Worm (Caenorhabditis elegans) whole organism, mixed stage, embryonic: Measurements from ENCODE around the gene F49E2.5.

ENCODE experiments used
- ceh-83 ChIP-seq: fragments of 200-800 bp; sonication (Bioruptor generic); optimal IDR thresholded peaks from 2 replicates; lab custom pipeline; 2018; ENCODE audit warnings: mild to moderate bottlenecking, missing genetic modification characterization, missing compliant biosample characterization
- elt-1 ChIP-seq: sonication (generic microtip); optimal IDR thresholded peaks from 2 replicates; lab custom pipeline; 2017; ENCODE audit warnings: missing genetic modification characterization, mild to moderate bottlenecking, missing compliant biosample characterization, antibody characterized with exemption, moderate library complexity, borderline replicate concordance; ENCODE audit not compliant: insufficient read depth
- ham-2 ChIP-seq: fragments of 200-800 bp; sonication (Bioruptor generic); optimal IDR thresholded peaks from 2 replicates; lab custom pipeline; 2018; ENCODE audit warnings: mild to moderate bottlenecking, missing genetic modification characterization, missing compliant biosample characterization
- lin-13 ChIP-seq: fragments of 150-350 bp; optimal IDR thresholded peaks from 2 replicates; lab custom pipeline; 2014; ENCODE audit warnings: missing biosample characterization, missing genetic modification characterization
- mep-1 ChIP-seq: fragments of 150-350 bp; optimal IDR thresholded peaks from 2 replicates; lab custom pipeline; 2017; ENCODE audit warnings: missing biosample characterization, missing genetic modification reagents, missing genetic modification characterization, inconsistent platforms
- nhr-12 ChIP-seq: fragments of 150-350 bp; optimal IDR thresholded peaks from 2 replicates; lab custom pipeline; 2014; ENCODE audit warnings: missing biosample characterization, missing genetic modification characterization
- nhr-237 ChIP-seq: fragments of 150-350 bp; optimal IDR thresholded peaks from 2 replicates; lab custom pipeline; 2014; ENCODE audit warnings: missing biosample characterization, missing genetic modification characterization
- snpc-4 ChIP-seq: fragments of 150-350 bp; optimal IDR thresholded peaks from 2 replicates; lab custom pipeline; 2014; ENCODE audit warnings: missing biosample characterization, missing genetic modification characterization
- tbx-8 ChIP-seq: fragments of 200-800 bp; sonication (Bioruptor generic); optimal IDR thresholded peaks from 2 replicates; lab custom pipeline; 2018; ENCODE audit warnings: mild to moderate bottlenecking, missing genetic modification characterization, moderate library complexity, missing compliant biosample characterization
- unc-39 ChIP-seq: fragments of 150-350 bp; optimal IDR thresholded peaks from 2 replicates; lab custom pipeline; 2014; ENCODE audit warnings: missing biosample characterization, missing genetic modification characterization
- zip-8 ChIP-seq: fragments of 150-350 bp; optimal IDR thresholded peaks from 2 replicates; lab custom pipeline; 2014; ENCODE audit warnings: missing biosample characterization, missing genetic modification characterization

ce11 chrX:9504911-9505397 is 38.5 kb upstream of the F49E2.5 start:
- TF ChIP-seq nhr-12 (no peak), lin-13 (tag; lab: Kevin White, UChicago) (no peak), zip-8 (no peak), mep-1 (tag; lab: Kevin White, UChicago) (no peak), snpc-4 (tag; lab: Kevin White, UChicago) (no peak), tbx-8 (GFP tag; lab: Kevin White, UChicago) (no peak), unc-39 (tag; lab: Kevin White, UChicago) (no peak), nhr-237 (tag; lab: Kevin White, UChicago) (no peak), ceh-83 (no peak), ham-2 (no peak), elt-1 (no peak)
